Fruit fly (Drosophila melanogaster): Measurements from ENCODE around the gene CG31388.

The CG31388 gene

dm6 chr3R:11196648-11197388, 40.8 kb upstream of the CG31388 start (continued):
- TF ChIP-seq Eip78C (GFP tag) (peak; percentile 100), lz (GFP tag; optimal IDR thresholded peaks at IDR 0.05) (peak; percentile 97), CG11294 (GFP tag; IDR thresholded peaks at IDR 0.05) (peak; percentile 98), Hr38 (GFP tag; optimal IDR thresholded peaks at IDR 0.05) (no peak), OdsH (GFP tag; optimal IDR thresholded peaks at IDR 0.05) (peak; percentile 98), fkh (GFP tag; optimal IDR thresholded peaks at IDR 0.05) (peak; percentile 73), CG6163 (GFP tag; IDR thresholded peaks at IDR 0.05) (peak; percentile 97), Met (GFP tag; optimal IDR thresholded peaks at IDR 0.05) (peak; percentile 97), esn (GFP tag; optimal IDR thresholded peaks at IDR 0.05) (peak; percentile 99), CG16779 (tag; optimal IDR thresholded peaks at IDR 0.05) (peak; percentile 97), CG31627 (GFP tag; optimal IDR thresholded peaks at IDR 0.05) (peak; percentile 95), Eip75B (GFP tag; optimal IDR thresholded peaks at IDR 0.05) (peak; percentile 97), Ets96B (tag; optimal IDR thresholded peaks at IDR 0.05) (peak; percentile 92), Lpt (GFP tag; optimal IDR thresholded peaks at IDR 0.05) (peak; percentile 98), acj6 (GFP tag; optimal IDR thresholded peaks at IDR 0.05) (peak; percentile 97), CG8119 (GFP tag; IDR thresholded peaks at IDR 0.05) (peak; percentile 100), CG11762 (GFP tag; optimal IDR thresholded peaks at IDR 0.05; ENCODE audit: insufficient read depth) (peak; percentile 95), Sox15 (GFP tag; optimal IDR thresholded peaks at IDR 0.05) (peak; percentile 95), topi (GFP tag; optimal IDR thresholded peaks at IDR 0.05) (peak; percentile 99), net (GFP tag; optimal IDR thresholded peaks at IDR 0.05) (peak; percentile 96), Hr39 (GFP tag; optimal IDR thresholded peaks at IDR 0.05) (peak; percentile 92), CG34406 (GFP tag; optimal IDR thresholded peaks at IDR 0.05) (peak; percentile 99), Eip93F (GFP tag; optimal IDR thresholded peaks at IDR 0.05) (peak; percentile 85), CG15336 (GFP tag; IDR thresholded peaks at IDR 0.05) (peak; percentile 99)

dm6 chr3R:11197389-11197716, 40.3 kb upstream of the CG31388 start, which contains the start of gene cu:
TSS of gene cu (plus strand) at chr3R:11197592.
- TF ChIP-seq Ets21C (GFP tag; optimal IDR thresholded peaks at IDR 0.05) (no peak), CG8319 (GFP tag; optimal IDR thresholded peaks at IDR 0.05) (no peak), CG8119 (GFP tag; IDR thresholded peaks at IDR 0.05) (no peak), pdm3 (GFP tag; optimal IDR thresholded peaks at IDR 0.05) (no peak), CG16779 (tag; optimal IDR thresholded peaks at IDR 0.05) (no peak), Hr4 (GFP tag; optimal IDR thresholded peaks at IDR 0.05) (no peak), CG3032 (tag; optimal IDR thresholded peaks at IDR 0.05) (no peak), CG8632 (GFP tag; optimal IDR thresholded peaks at IDR 0.05) (no peak), achi (GFP tag; optimal IDR thresholded peaks at IDR 0.05) (no peak), Eip75B (GFP tag; optimal IDR thresholded peaks at IDR 0.05) (no peak), CG15336 (GFP tag; IDR thresholded peaks at IDR 0.05) (no peak)

- TF ChIP-seq Eip75B (GFP tag; optimal IDR thresholded peaks at IDR 0.05) (no peak), CG6163 (GFP tag; IDR thresholded peaks at IDR 0.05) (0 out of 3 replicates have a peak, but pooled peaks have one; percentile 25), achi (GFP tag; optimal IDR thresholded peaks at IDR 0.05) (no peak), CG6854 (GFP tag; optimal IDR thresholded peaks at IDR 0.05) (peak; percentile 4), Ets21C (GFP tag; optimal IDR thresholded peaks at IDR 0.05) (no peak), salr (GFP tag; optimal IDR thresholded peaks at IDR 0.05) (no peak), CG8632 (GFP tag; optimal IDR thresholded peaks at IDR 0.05) (peak; percentile 6), dac (GFP tag; optimal IDR thresholded peaks at IDR 0.05) (no peak), CG3919 (GFP tag; optimal IDR thresholded peaks at IDR 0.05) (no peak), cyc (GFP tag; optimal IDR thresholded peaks at IDR 0.05) (no peak), Sox102F (GFP tag; optimal IDR thresholded peaks at IDR 0.05) (no peak), eg (GFP tag; IDR thresholded peaks at IDR 0.05) (peak; percentile 41; the same call in 1 of the 3 replicates), Lpt (GFP tag; optimal IDR thresholded peaks at IDR 0.05) (peak; percentile 56), vri (GFP tag; optimal IDR thresholded peaks at IDR 0.05) (peak; percentile 63), Eip93F (GFP tag; optimal IDR thresholded peaks at IDR 0.05) (no peak), Blimp-1 (GFP tag; optimal IDR thresholded peaks at IDR 0.05) (peak; percentile 25), fkh (GFP tag; optimal IDR thresholded peaks at IDR 0.05) (peak; percentile 82), Sox14 (GFP tag; optimal IDR thresholded peaks at IDR 0.05) (peak; percentile 76), Met (GFP tag; optimal IDR thresholded peaks at IDR 0.05) (no peak), dsx (GFP tag; optimal IDR thresholded peaks at IDR 0.05; ENCODE audit: poor library complexity, severe bottlenecking) (peak; percentile 21), lz (GFP tag; optimal IDR thresholded peaks at IDR 0.05) (no peak), CG16779 (tag; optimal IDR thresholded peaks at IDR 0.05) (no peak), svp (GFP tag) (peak; percentile 67), Eip78C (GFP tag) (peak; percentile 69), CG4318 (GFP tag; optimal IDR thresholded peaks at IDR 0.05) (no peak), net (GFP tag; optimal IDR thresholded peaks at IDR 0.05) (peak; percentile 7)
Measured at dm6 chr3R:11198062-11198472, 39.5 kb upstream of the CG31388 start.

Measured in whole organism, prepupa.